Fruit fly (Drosophila melanogaster) whole organism, wandering third instar larva: ENCODE data around the gene CG5280.

ENCODE experiments used
- CG32264 ChIP-seq: fragments of 200-800 bp; sonication (Bioruptor generic); optimal IDR thresholded peaks from 2 replicates; lab custom pipeline; 2016; ENCODE audit warnings: missing biosample characterization, missing genetic modification characterization
- br ChIP-seq: fragments of 200-800 bp; sonication (Bioruptor generic); optimal IDR thresholded peaks from 2 replicates; lab custom pipeline; 2016; ENCODE audit warnings: missing biosample characterization, missing genetic modification characterization
- psq ChIP-seq: fragments of 200-800 bp; sonication (Bioruptor generic); optimal IDR thresholded peaks from 3 replicates; lab custom pipeline; 2017; ENCODE audit warnings: missing biosample characterization, mild to moderate bottlenecking, missing genetic modification characterization, moderate library complexity

DNA sequence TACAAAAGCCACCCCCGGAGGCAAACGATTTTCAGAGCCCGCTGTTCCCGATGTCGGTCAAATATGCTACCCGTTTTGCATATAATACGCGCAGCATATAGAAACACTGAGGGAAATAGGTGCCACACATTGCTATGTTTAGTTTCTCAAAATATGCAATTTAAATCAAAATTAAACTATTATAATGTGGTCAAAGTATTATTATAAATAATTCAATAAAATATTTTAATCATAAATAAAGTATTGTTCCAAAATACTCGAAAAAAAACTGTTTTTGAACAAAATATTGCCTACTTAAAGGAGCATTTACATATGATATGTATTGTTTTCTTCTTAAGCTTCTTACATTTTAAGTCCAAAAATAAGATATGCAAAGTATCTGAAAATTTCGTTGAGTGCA is 39.1 kb downstream of the CG5280 start:
- TF ChIP-seq br (GFP tag; lab: Kevin White, UChicago) (no peak), CG32264 (GFP tag; lab: Kevin White, UChicago) (no peak), psq (GFP tag; lab: Kevin White, UChicago) (no peak)
